Fruit fly (Drosophila melanogaster): ENCODE results near the gene CG4186.

Gene CG4186

DNA sequence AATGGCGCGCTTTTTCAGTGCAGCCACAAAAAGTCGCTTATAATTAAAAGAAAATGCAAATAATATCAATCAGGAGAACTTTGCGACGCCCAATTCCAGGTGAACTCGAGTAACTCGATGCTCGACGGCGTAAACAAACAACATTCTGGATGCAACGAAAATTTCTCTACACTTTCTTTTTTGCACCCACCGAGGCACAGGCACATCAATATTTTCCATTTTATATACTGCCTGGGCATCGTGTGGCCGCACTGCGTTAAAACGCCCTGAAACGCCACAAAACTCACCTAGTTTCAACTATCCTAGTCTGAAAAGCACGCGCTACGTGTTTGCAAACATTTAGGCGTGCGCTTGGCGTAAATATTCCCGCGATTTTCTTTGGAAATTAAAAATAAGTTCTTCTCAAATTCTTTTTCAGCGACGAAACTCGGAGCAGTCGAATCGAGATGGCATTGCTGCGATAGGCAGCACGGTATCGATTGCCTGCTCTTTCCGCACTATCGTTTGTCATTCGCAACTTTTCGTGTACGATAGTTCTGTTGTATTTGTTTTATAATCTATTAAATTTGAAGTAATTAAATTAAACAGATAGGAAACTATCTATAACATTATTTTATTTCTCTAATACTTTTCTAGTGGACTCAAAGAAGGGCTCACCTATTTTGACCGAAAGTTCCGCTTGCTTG, 16.5 kb downstream of the CG4186 start, which contains the start of gene Pcif1 (continued):
- TF ChIP-seq Fer2 (tag; optimal IDR thresholded peaks at IDR 0.05) (no peak), CG8765 (GFP tag; IDR thresholded peaks at IDR 0.05) (0 out of 2 replicates have a peak, but pooled peaks have one; percentile 9), slou (GFP tag; optimal IDR thresholded peaks at IDR 0.05) (no peak), gsb-n (tag; optimal IDR thresholded peaks at IDR 0.05) (no peak), Hr39 (optimal IDR thresholded peaks at IDR 0.05) (no peak), CG12659 (GFP tag; optimal IDR thresholded peaks at IDR 0.05) (peak; percentile 61), D (optimal IDR thresholded peaks at IDR 0.05) (no peak), D (GFP tag; optimal IDR thresholded peaks at IDR 0.05) (no peak), Sox100B (GFP tag; optimal IDR thresholded peaks at IDR 0.05) (peak; percentile 3), tap (tag; optimal IDR thresholded peaks at IDR 0.05) (no peak), Usf (GFP tag; optimal IDR thresholded peaks at IDR 0.05) (no peak), CG2875 (GFP tag; optimal IDR thresholded peaks at IDR 0.05) (no peak), jumu (GFP tag; optimal IDR thresholded peaks at IDR 0.05) (no peak), crol (GFP tag; IDR thresholded peaks at IDR 0.05) (no peak), CG2129 (GFP tag; IDR thresholded peaks at IDR 0.05; ENCODE audit: partially characterized antibody) (peak; percentile 98), Ets97D (GFP tag; optimal IDR thresholded peaks at IDR 0.05) (peak; percentile 52), NfI (GFP tag; optimal IDR thresholded peaks at IDR 0.05) (no peak), yki (optimal IDR thresholded peaks at IDR 0.05) (no peak), nmo (GFP tag; optimal IDR thresholded peaks at IDR 0.05) (peak; percentile 47), grau (tag; optimal IDR thresholded peaks at IDR 0.05) (peak; percentile 26), mirr (GFP tag; optimal IDR thresholded peaks at IDR 0.05) (peak; percentile 33), ash1 (GFP tag; optimal IDR thresholded peaks at IDR 0.05) (no peak), Ets65A (GFP tag) (no peak), HmgZ (tag; optimal IDR thresholded peaks at IDR 0.05) (peak; percentile 47), CG10654 (GFP tag; optimal IDR thresholded peaks at IDR 0.05) (no peak), CG9876 (GFP tag; optimal IDR thresholded peaks at IDR 0.05) (no peak), p53 (GFP tag; optimal IDR thresholded peaks at IDR 0.05) (no peak), pb (GFP tag; optimal IDR thresholded peaks at IDR 0.05) (no peak), Doc3 (GFP tag; IDR thresholded peaks at IDR 0.05; ENCODE audit: partially characterized antibody) (peak; percentile 98), vnd (GFP tag; IDR thresholded peaks at IDR 0.05; ENCODE audit: partially characterized antibody) (peak; percentile 99), ro (GFP tag; IDR thresholded peaks at IDR 0.05) (no peak), HHEX (GFP tag; optimal IDR thresholded peaks at IDR 0.05) (no peak), ham (GFP tag; IDR thresholded peaks at IDR 0.05) (no peak), Rfx (GFP tag; IDR thresholded peaks at IDR 0.05) (peak; percentile 54), dmrt99B (tag; optimal IDR thresholded peaks at IDR 0.05) (no peak), CG3995 (GFP tag; optimal IDR thresholded peaks at IDR 0.05) (peak; percentile 41), Fer3 (tag; optimal IDR thresholded peaks at IDR 0.05) (no peak), ATbp (GFP tag; optimal IDR thresholded peaks at IDR 0.05) (no peak), gsb (GFP tag; IDR thresholded peaks at IDR 0.05) (no peak), CG1647 (GFP tag; optimal IDR thresholded peaks at IDR 0.05) (no peak), Chrac-16 (GFP tag; optimal IDR thresholded peaks at IDR 0.05) (no peak), Ravus (GFP tag; IDR thresholded peaks at IDR 0.05) (no peak), CG12155 (GFP tag; optimal IDR thresholded peaks at IDR 0.05) (no peak), tup (GFP tag; optimal IDR thresholded peaks at IDR 0.05) (no peak), CG7987 (GFP tag; optimal IDR thresholded peaks at IDR 0.05) (peak; percentile 30), kay (GFP tag; optimal IDR thresholded peaks at IDR 0.05) (no peak), CG13624 (GFP tag; optimal IDR thresholded peaks at IDR 0.05) (no peak), CTCF (GFP tag; optimal IDR thresholded peaks at IDR 0.05) (peak; percentile 31), CG7745 (tag; optimal IDR thresholded peaks at IDR 0.05) (no peak), NC2α (GFP tag; optimal IDR thresholded peaks at IDR 0.05) (no peak), CG17385 (GFP tag; optimal IDR thresholded peaks at IDR 0.05) (no peak), sens-2 (GFP tag; IDR thresholded peaks at IDR 0.05) (no peak)
